Fruit fly (Drosophila melanogaster): Measurements from ENCODE around the gene Ttc30.
A peak's percentile ranks its signal among the peaks of the same experiment; 100 is the strongest.

Ttc30 gene

dm6 chr2L:13098301-13098700, 8.3 kb upstream of the Ttc30 start (continued):
- TF ChIP-seq HLH4C (GFP tag; IDR thresholded peaks at IDR 0.05; ENCODE audit: partially characterized antibody) (no peak), dan (GFP tag; IDR thresholded peaks at IDR 0.05) (no peak), CG34224 (GFP tag; IDR thresholded peaks at IDR 0.05; ENCODE audit: partially characterized antibody) (no peak), CG33213 (GFP tag; optimal IDR thresholded peaks at IDR 0.05) (no peak), knrl (GFP tag; IDR thresholded peaks at IDR 0.05; ENCODE audit: partially characterized antibody) (no peak), hbn (GFP tag; IDR thresholded peaks at IDR 0.05; ENCODE audit: partially characterized antibody) (no peak), Deaf1 (tag; optimal IDR thresholded peaks at IDR 0.05) (peak; percentile 11), fd102C (GFP tag; optimal IDR thresholded peaks at IDR 0.05) (no peak), Dek (tag; optimal IDR thresholded peaks at IDR 0.05) (no peak), Pdp1 (GFP tag; optimal IDR thresholded peaks at IDR 0.05) (peak in 1 of 2 experiments; percentile 93), CG15269 (tag; optimal IDR thresholded peaks at IDR 0.05) (no peak), gro (GFP tag; optimal IDR thresholded peaks at IDR 0.05) (no peak), CrebB (tag; optimal IDR thresholded peaks at IDR 0.05) (no peak), CG12769 (tag; optimal IDR thresholded peaks at IDR 0.05) (peak; percentile 60), CG11093 (GFP tag; IDR thresholded peaks at IDR 0.05) (no peak), cg (GFP tag; optimal IDR thresholded peaks at IDR 0.05) (peak; percentile 56), Trl (optimal IDR thresholded peaks at IDR 0.05) (peak; percentile 43 to 65), Trl (GFP tag; optimal IDR thresholded peaks at IDR 0.05) (no peak)

- TF ChIP-seq CG6813 (GFP tag; optimal IDR thresholded peaks at IDR 0.05): no peak
- no peak for TF ChIP-seq CG7357 (GFP tag; IDR thresholded peaks at IDR 0.05)
- TF ChIP-seq CG8359 (GFP tag; optimal IDR thresholded peaks at IDR 0.05; ENCODE audit: borderline replicate concordance): no peak
- peak; percentile 86 for TF ChIP-seq sd (tag; optimal IDR thresholded peaks at IDR 0.05)
- peak; percentile 1 for TF ChIP-seq CG2875 (GFP tag; optimal IDR thresholded peaks at IDR 0.05)
- TF ChIP-seq zf30C (GFP tag; optimal IDR thresholded peaks at IDR 0.05): no peak
- TF ChIP-seq Hey (tag; optimal IDR thresholded peaks at IDR 0.05): no peak
- TF ChIP-seq pzg (GFP tag; optimal IDR thresholded peaks at IDR 0.05): no peak
- no peak for TF ChIP-seq Hmr (GFP tag; optimal IDR thresholded peaks at IDR 0.05)
- TF ChIP-seq CG9797 (GFP tag; optimal IDR thresholded peaks at IDR 0.05): no peak
- no peak for TF ChIP-seq ken (GFP tag; IDR thresholded peaks at IDR 0.05)
- no peak for TF ChIP-seq Atf-2 (GFP tag; optimal IDR thresholded peaks at IDR 0.05)
- no peak for TF ChIP-seq CG30431 (GFP tag; optimal IDR thresholded peaks at IDR 0.05)
- 0 out of 3 replicates have a peak, but pooled peaks have one; percentile 18 for TF ChIP-seq sr (GFP tag; IDR thresholded peaks at IDR 0.05)
- no peak for TF ChIP-seq gsb (GFP tag; IDR thresholded peaks at IDR 0.05)
- TF ChIP-seq Blimp-1 (GFP tag; optimal IDR thresholded peaks at IDR 0.05): peak; percentile 1
- no peak for TF ChIP-seq Sin3A (optimal IDR thresholded peaks at IDR 0.05)
- no peak for TF ChIP-seq CG10321 (GFP tag; IDR thresholded peaks at IDR 0.05)
- TF ChIP-seq nau (GFP tag; optimal IDR thresholded peaks at IDR 0.05): peak; percentile 5
- TF ChIP-seq Fer1 (GFP tag; optimal IDR thresholded peaks at IDR 0.05): no peak
- TF ChIP-seq ato (GFP tag; IDR thresholded peaks at IDR 0.05; ENCODE audit: partially characterized antibody): no peak
- no peak for TF ChIP-seq row (GFP tag; IDR thresholded peaks at IDR 0.05)
- TF ChIP-seq gem (tag; optimal IDR thresholded peaks at IDR 0.05): peak; percentile 22
- TF ChIP-seq NfI (GFP tag; optimal IDR thresholded peaks at IDR 0.05): no peak
- no peak for TF ChIP-seq Optix (GFP tag; IDR thresholded peaks at IDR 0.05)
- no peak for TF ChIP-seq CG15073 (GFP tag; optimal IDR thresholded peaks at IDR 0.05)
- no peak for TF ChIP-seq dimm (GFP tag; IDR thresholded peaks at IDR 0.05)
- no peak for TF ChIP-seq CG13123 (GFP tag; optimal IDR thresholded peaks at IDR 0.05)
- no peak for TF ChIP-seq CG31388 (GFP tag; optimal IDR thresholded peaks at IDR 0.05)
- TF ChIP-seq CG12769 (tag; optimal IDR thresholded peaks at IDR 0.05): peak; percentile 65
- TF ChIP-seq CG12659 (GFP tag; optimal IDR thresholded peaks at IDR 0.05): no peak
- peak in 1 of 2 experiments; percentile 12 for TF ChIP-seq Trl (optimal IDR thresholded peaks at IDR 0.05)
- no peak for TF ChIP-seq Trl (GFP tag; optimal IDR thresholded peaks at IDR 0.05)
- peak; percentile 71 for TF ChIP-seq sens (GFP tag)
- TF ChIP-seq ems (GFP tag; optimal IDR thresholded peaks at IDR 0.05): no peak
Measured at dm6 chr2L:13101477-13101876, 5.1 kb upstream of the Ttc30 start.

Measured in whole organism, embryonic.